Worm (Caenorhabditis elegans): ENCODE measurements around the gene ZK742.6.

- no peak for TF ChIP-seq lsy-2 (tag; optimal IDR thresholded peaks at IDR 0.05)
- no peak for TF ChIP-seq mab-5 (tag; optimal IDR thresholded peaks at IDR 0.05)
Observed at ce11 chrV:7793067-7793466, 21.7 kb downstream of the ZK742.6 start, which contains the start of gene flp-21.
